Worm (Caenorhabditis elegans) whole organism, early embryonic: ENCODE measurements around the gene srh-270.

Source experiments
- B0310.2 ChIP-seq: sonication (generic microtip); optimal IDR thresholded peaks from 2 replicates; lab custom pipeline; 2016; ENCODE audit warnings: mild to moderate bottlenecking, missing genetic modification characterization, missing compliant biosample characterization
- F13C5.2 ChIP-seq: sonication (generic microtip); optimal IDR thresholded peaks from 2 replicates; lab custom pipeline; 2017; ENCODE audit warnings: mild to moderate bottlenecking, missing genetic modification characterization, inconsistent platforms, missing compliant biosample characterization
- aly-1 ChIP-seq: sonication (generic microtip); optimal IDR thresholded peaks from 2 replicates; lab custom pipeline; 2016; ENCODE audit warnings: missing genetic modification characterization, missing compliant biosample characterization
- ama-1 ChIP-seq: fragments of 150-350 bp; optimal IDR thresholded peaks from 2 replicates; lab custom pipeline; 2014
- ceh-13 ChIP-seq: fragments of 200-800 bp; sonication (Bioruptor generic); optimal IDR thresholded peaks from 2 replicates; lab custom pipeline; 2018; ENCODE audit warnings: mild to moderate bottlenecking, missing genetic modification characterization, missing compliant biosample characterization
- ceh-36 ChIP-seq: sonication (generic microtip); optimal IDR thresholded peaks from 2 replicates; lab custom pipeline; 2016; ENCODE audit warnings: missing genetic modification characterization, inconsistent platforms, missing compliant biosample characterization
- ets-7 ChIP-seq: sonication (generic microtip); optimal IDR thresholded peaks from 2 replicates; lab custom pipeline; 2016; ENCODE audit warnings: missing genotype, missing genetic modification characterization, missing compliant biosample characterization
- flt-1 ChIP-seq: fragments of 200-800 bp; sonication (Bioruptor generic); IDR thresholded peaks from 2 replicates; pipeline ENCODE4 v1.3.6; 2022; ENCODE audit warnings: missing genetic modification characterization, missing compliant biosample characterization
- hmbx-1 ChIP-seq: sonication (generic microtip); optimal IDR thresholded peaks from 2 replicates; lab custom pipeline; 2016; ENCODE audit warnings: mild to moderate bottlenecking, missing genetic modification characterization, missing compliant biosample characterization
- hmg-4 ChIP-seq: fragments of 200-800 bp; sonication (Bioruptor generic); optimal IDR thresholded peaks from 2 replicates; lab custom pipeline; 2018; ENCODE audit warnings: mild to moderate bottlenecking, missing genetic modification characterization, missing compliant biosample characterization
- hnd-1 ChIP-seq: sonication (generic microtip); optimal IDR thresholded peaks from 2 replicates; lab custom pipeline; 2016; ENCODE audit warnings: missing genetic modification characterization, missing compliant biosample characterization
- pes-1 ChIP-seq: fragments of 200-800 bp; sonication (Bioruptor generic); IDR thresholded peaks from 2 replicates; pipeline ENCODE4 v1.3.6; 2022; ENCODE audit warnings: missing genetic modification reagents, missing genetic modification characterization, missing compliant biosample characterization
- scrt-1 ChIP-seq: fragments of 200-800 bp; sonication (Bioruptor generic); IDR thresholded peaks from 2 replicates; pipeline ENCODE4 v1.3.6; 2022; ENCODE audit warnings: missing genetic modification characterization, missing compliant biosample characterization
- sea-1 ChIP-seq: fragments of 200-800 bp; sonication (Bioruptor generic); conservative IDR thresholded peaks from 2 replicates; pipeline ENCODE4 v1.3.6; 2022; ENCODE audit warnings: missing genetic modification characterization, missing compliant biosample characterization
- tbx-11 ChIP-seq: fragments of 200-800 bp; sonication (Bioruptor generic); IDR thresholded peaks from 2 replicates; pipeline ENCODE4 v1.3.6; 2022; ENCODE audit warnings: missing genetic modification characterization, missing compliant biosample characterization
- tbx-37 ChIP-seq: fragments of 200-800 bp; sonication (Bioruptor generic); conservative IDR thresholded peaks from 2 replicates; pipeline ENCODE4 v1.3.6; 2022; ENCODE audit warnings: missing genetic modification reagents, missing genetic modification characterization, missing compliant biosample characterization
- tra-4 ChIP-seq: sonication (generic microtip); optimal IDR thresholded peaks from 2 replicates; lab custom pipeline; 2017; ENCODE audit warnings: missing genetic modification characterization, missing compliant biosample characterization

The srh-270 gene

DNA sequence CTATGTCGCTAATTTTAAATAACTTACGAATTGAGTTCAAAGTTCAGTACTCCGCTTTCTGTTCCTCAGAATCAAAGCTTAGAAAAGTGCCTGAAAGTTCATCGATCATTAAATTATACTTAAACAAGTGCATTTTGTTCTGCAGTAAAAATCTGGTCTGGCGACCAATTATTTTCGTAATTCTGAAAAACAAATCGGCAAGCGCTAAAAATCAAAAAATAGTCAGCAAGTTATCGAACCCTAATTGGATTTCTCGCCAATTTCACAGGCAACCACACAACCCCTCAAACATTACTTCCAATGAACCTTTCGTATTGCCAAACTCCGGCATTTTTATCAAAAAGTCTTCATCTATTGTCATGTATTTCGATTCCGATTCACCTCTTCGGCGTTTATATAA, 1.6 kb upstream of the srh-270 start, which contains the start of gene srh-272:
Gene srh-272, plus strand, starts transcription at position 301 of the 400 bp plus-strand sequence.
- TF ChIP-seq pes-1 = no peak
- TF ChIP-seq hmbx-1 (tag; lab: Kevin White, UChicago) = no peak
- TF ChIP-seq hmg-4 (GFP tag; lab: Kevin White, UChicago) = no peak
- TF ChIP-seq ceh-13 = no peak
- TF ChIP-seq scrt-1 = no peak

DNA sequence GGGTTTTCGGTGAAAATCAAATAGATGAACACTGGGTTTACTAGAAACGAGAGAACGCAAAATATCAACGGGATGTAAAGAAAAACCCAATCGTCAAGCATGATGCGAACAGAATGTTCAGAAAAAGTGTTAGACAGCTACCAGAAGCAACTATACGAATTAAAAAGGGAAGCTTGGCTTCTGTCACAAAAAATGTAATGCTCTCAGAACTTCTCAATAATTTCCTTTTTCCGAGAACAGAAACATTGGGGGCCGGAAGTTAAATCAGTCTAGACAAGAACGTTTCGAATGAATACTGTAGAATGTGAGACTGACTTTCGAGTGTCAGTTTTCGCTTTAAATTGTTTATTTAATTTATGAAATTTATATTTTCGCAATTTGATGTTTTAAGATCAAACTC, 1.7 kb downstream of the srh-270 start, which contains the start of gene srj-54:
Gene srj-54, minus strand, starts transcription at position 101 of the 400 bp plus-strand sequence.
- no peak for TF ChIP-seq tbx-37 (GFP tag; lab: Robert Waterston, UW)

DNA sequence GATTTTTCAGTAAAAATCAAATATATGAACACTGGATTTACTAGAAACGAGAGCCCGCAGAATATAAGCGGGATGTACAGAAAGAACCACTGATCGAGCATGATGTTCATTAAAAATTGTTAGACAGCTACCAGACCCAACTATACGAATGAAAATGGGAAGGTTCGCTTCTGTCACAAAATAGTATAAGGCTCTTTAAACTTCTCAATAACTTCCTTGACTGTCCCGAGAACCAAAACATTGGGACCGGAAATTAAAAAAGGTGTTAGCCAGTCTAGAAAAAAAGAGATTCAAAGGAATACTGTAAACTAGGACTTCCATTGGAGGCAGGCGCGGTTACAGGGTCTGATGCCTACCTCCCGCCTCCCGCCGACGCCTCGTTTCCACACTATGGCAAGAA, 3.6 kb downstream of the srh-270 start, which contains the start of gene srj-55:
Gene srj-55, minus strand, starts transcription at position 101 of the 400 bp plus-strand sequence.
- TF ChIP-seq scrt-1 = no peak
- TF ChIP-seq hnd-1 (tag; lab: Kevin White, UChicago) = no peak
- no peak for TF ChIP-seq B0310.2 (tag; lab: Kevin White, UChicago)
- no peak for TF ChIP-seq ama-1 (lab: Kevin White, UChicago)
- no peak for TF ChIP-seq ceh-13
- TF ChIP-seq ceh-36 (tag; lab: Kevin White, UChicago) = no peak
- no peak for TF ChIP-seq F13C5.2 (tag; lab: Kevin White, UChicago)
- no peak for TF ChIP-seq tra-4 (tag; lab: Kevin White, UChicago)
- TF ChIP-seq ets-7 (tag; lab: Kevin White, UChicago) = no peak
- TF ChIP-seq tbx-37 (GFP tag; lab: Robert Waterston, UW) = no peak
- no peak for TF ChIP-seq tbx-11 (GFP tag; lab: Robert Waterston, UW)
- TF ChIP-seq flt-1 (GFP tag; lab: Robert Waterston, UW) = no peak
- no peak for TF ChIP-seq aly-1 (tag; lab: Kevin White, UChicago)
- no peak for TF ChIP-seq sea-1
- TF ChIP-seq hmbx-1 (tag; lab: Kevin White, UChicago) = no peak

DNA sequence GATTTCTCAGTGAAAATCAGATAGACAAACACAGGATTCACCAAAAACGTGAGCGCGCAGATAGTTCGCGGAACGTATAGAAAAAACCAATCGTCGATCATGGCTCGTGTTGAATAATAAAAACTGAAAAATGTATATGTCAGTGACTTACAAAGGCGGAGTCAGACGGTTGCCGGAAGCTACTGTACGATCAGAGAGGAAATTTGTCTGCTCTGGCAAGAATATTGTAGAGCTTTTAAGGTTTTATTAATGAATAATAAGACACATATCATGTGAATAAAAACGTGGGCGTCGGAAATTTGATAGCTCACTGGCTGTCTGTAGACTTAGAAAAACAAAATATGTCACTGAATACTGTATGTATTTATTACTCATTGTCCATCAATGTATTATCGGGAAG, 5.9 kb downstream of the srh-270 start, which contains the start of gene srj-57:
Gene srj-57, minus strand, starts transcription at position 101 of the 400 bp plus-strand sequence.
- TF ChIP-seq tbx-11 (GFP tag; lab: Robert Waterston, UW) = no peak
- no peak for TF ChIP-seq ets-7 (tag; lab: Kevin White, UChicago)
- no peak for TF ChIP-seq pes-1
- TF ChIP-seq sea-1 = no peak
- no peak for TF ChIP-seq tra-4 (tag; lab: Kevin White, UChicago)
- no peak for TF ChIP-seq ceh-36 (tag; lab: Kevin White, UChicago)

DNA sequence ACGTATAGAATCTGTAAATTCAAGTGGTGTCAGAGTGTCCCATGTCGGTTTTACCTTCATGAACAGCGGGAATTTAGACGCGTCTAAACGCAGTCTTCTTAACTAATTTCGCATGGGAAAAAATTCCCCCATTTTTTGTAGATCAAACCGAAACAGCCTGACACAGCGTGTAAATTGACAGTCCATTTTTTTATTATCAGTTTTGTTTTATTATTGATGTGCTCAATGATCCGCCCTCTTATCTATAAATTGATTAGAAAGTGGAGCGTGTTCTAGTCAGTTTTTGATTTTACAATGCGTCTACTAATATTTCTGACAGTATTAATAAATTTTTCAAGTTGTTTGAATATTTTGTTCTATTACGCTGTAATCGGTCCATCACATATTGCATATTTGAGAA, 12.3 kb downstream of the srh-270 start, which contains the start of gene ugt-53:
Gene ugt-53, plus strand, starts transcription at position 273 of the 400 bp plus-strand sequence.
- no peak for TF ChIP-seq scrt-1
- TF ChIP-seq pes-1 = no peak
- no peak for TF ChIP-seq flt-1 (GFP tag; lab: Robert Waterston, UW)
- TF ChIP-seq ceh-36 (tag; lab: Kevin White, UChicago) = no peak
- no peak for TF ChIP-seq tra-4 (tag; lab: Kevin White, UChicago)
- no peak for TF ChIP-seq tbx-11 (GFP tag; lab: Robert Waterston, UW)
- no peak for TF ChIP-seq F13C5.2 (tag; lab: Kevin White, UChicago)
- TF ChIP-seq tbx-37 (GFP tag; lab: Robert Waterston, UW) = no peak
- TF ChIP-seq hmg-4 (GFP tag; lab: Kevin White, UChicago) = no peak
- TF ChIP-seq hnd-1 (tag; lab: Kevin White, UChicago) = no peak

DNA sequence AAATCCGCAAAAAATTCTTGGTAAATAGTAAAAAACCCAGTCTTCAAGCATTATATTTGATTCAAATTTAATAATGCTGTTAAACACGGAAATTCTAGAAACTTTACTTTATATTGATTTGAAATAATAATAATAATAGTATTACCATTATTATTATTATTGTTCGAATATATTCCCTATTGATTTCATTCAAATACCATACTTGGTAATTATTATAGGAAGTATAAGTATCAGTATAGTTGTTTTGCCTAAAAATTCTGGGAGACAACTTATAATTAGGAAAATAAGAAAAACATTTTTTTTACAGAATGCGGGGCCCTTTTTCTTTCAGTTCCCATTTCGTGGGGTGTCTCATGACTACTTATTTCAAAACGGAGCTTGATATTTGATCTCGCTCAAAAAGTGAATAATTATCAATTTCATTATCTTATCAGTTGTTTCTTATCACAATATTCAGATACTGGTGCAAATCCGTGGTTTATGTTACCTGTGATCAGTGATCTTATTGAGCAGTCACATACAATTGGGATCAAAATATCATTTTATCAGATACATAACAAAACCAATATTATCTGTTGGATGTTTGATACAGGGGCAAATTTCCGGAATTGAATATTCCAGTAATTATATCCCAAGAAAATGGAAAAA, 13.0 kb downstream of the srh-270 start, which contains the start of gene srj-49:
Gene srj-49, minus strand, starts transcription at position 51 of the 648 bp plus-strand sequence.
- TF ChIP-seq tbx-37 (GFP tag; lab: Robert Waterston, UW) (no peak), hmbx-1 (tag; lab: Kevin White, UChicago) (no peak), sea-1 (no peak), pes-1 (no peak), ets-7 (tag; lab: Kevin White, UChicago) (no peak), scrt-1 (no peak), hmg-4 (GFP tag; lab: Kevin White, UChicago) (no peak)

DNA sequence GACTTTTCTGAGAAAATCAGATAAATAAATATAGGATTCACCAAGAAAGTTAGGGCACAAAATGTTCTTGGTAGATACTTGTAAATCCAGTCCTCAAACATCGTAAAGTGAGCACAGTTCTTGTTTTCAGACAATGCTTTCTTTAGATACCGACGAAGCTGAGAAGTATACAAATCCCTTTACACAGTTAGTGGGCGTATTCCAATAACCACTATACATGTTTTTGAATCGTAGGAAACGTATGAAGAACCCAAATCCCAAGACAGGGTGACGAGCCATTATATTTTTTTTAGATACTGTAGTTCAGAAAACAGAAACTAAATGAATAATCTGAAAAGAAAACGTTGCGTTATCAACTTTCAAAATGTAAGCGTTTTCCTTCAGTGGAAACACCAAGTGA, 15.6 kb downstream of the srh-270 start, which contains the start of gene srj-44:
Gene srj-44, minus strand, starts transcription at position 101 of the 400 bp plus-strand sequence.
- TF ChIP-seq hmbx-1 (tag; lab: Kevin White, UChicago) (no peak), ets-7 (tag; lab: Kevin White, UChicago) (no peak), hnd-1 (tag; lab: Kevin White, UChicago) (no peak)

DNA sequence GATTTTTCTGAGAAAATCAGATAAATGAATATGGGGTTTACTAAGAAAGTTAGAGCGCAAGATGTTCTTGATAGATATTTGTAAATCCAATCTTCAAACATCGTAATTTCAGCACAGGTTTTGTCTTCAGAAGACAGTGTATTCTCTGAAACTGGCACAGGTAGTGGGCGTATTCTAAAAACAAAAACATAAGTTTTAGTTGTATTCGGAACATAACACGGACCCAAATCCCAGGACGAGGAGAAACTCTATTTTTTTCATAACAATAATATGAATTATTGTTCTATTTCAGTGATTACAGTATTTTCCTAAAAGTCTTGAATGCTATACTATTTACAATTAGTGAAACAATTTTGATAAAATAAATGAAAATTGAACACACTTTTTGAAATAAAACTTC, 24.9 kb downstream of the srh-270 start, which contains the start of gene srj-45:
Gene srj-45, minus strand, starts transcription at position 101 of the 400 bp plus-strand sequence.
- TF ChIP-seq ceh-13 (no peak), hmbx-1 (tag; lab: Kevin White, UChicago) (no peak), ets-7 (tag; lab: Kevin White, UChicago) (no peak), sea-1 (no peak), tbx-37 (GFP tag; lab: Robert Waterston, UW) (no peak), pes-1 (no peak)
